Worm (Caenorhabditis elegans) whole organism, L4/young adult: Measurements from ENCODE around the gene ZK180.5.

Experiments
- dao-5 ChIP-seq: sonication (generic microtip); optimal IDR thresholded peaks from 2 replicates; lab custom pipeline; 2016; ENCODE audit warnings: missing genotype, missing genetic modification characterization, moderate library complexity, missing compliant biosample characterization
- him-1 ChIP-seq: sonication (generic microtip); optimal IDR thresholded peaks from 2 replicates; lab custom pipeline; 2016; ENCODE audit warnings: missing genotype, missing genetic modification reagents, missing genetic modification characterization, missing compliant biosample characterization

DNA sequence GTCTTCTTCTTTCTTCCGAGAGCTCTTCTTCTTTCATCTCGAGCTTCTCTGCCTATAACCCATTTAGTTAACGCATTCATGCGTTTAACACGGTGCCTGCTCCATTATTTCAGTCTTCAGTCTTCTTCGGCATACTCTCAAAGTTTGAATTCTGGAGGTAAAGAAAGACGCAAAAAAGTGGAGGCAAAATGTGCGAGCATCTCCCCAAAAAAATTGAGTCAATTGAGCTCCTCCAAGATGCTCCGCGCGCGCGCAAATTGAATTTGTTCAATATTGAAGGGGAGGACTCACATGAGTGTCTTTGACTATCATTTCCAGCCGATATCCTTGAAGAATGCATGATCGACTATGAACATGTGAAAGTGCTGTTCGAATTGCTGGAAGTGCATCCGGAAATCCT lies 11.9 kb downstream of the ZK180.5 start:
- TF ChIP-seq him-1 (tag; lab: Kevin White, UChicago) (no peak), dao-5 (no peak)
